Worm (Caenorhabditis elegans) whole organism, midembryonic: ENCODE data around the gene ZC13.10.
A peak's percentile ranks its signal among the peaks of the same experiment; 100 is the strongest.

ENCODE experiments used
- T22C8.4 ChIP-seq: fragments of 200-800 bp; sonication (Bioruptor generic); IDR thresholded peaks from 2 replicates; pipeline ENCODE4 v1.3.6; 2022; ENCODE audit warnings: missing genetic modification characterization, missing compliant biosample characterization
- cog-1 ChIP-seq: sonication (generic microtip); optimal IDR thresholded peaks from 2 replicates; lab custom pipeline; 2016; ENCODE audit warnings: missing genetic modification characterization, missing compliant biosample characterization
- flt-1 ChIP-seq: fragments of 200-800 bp; sonication (Bioruptor generic); IDR thresholded peaks from 2 replicates; pipeline ENCODE4 v1.3.6; 2022; ENCODE audit warnings: missing genetic modification characterization, missing compliant biosample characterization
- klf-2 ChIP-seq: fragments of 200-800 bp; sonication (Bioruptor generic); conservative IDR thresholded peaks from 2 replicates; pipeline ENCODE4 v1.3.6; 2022; ENCODE audit warnings: missing genetic modification reagents, missing genetic modification characterization, missing compliant biosample characterization
- med-1 ChIP-seq: sonication (generic microtip); optimal IDR thresholded peaks from 2 replicates; lab custom pipeline; 2017; ENCODE audit warnings: missing genetic modification characterization, mild to moderate bottlenecking, missing compliant biosample characterization, antibody characterized with exemption, missing genetic modification reagents; ENCODE audit not compliant: insufficient read depth
- ref-1 ChIP-seq: fragments of 200-800 bp; sonication (Bioruptor generic); conservative IDR thresholded peaks from 2 replicates; pipeline ENCODE4 v1.3.6; 2022; ENCODE audit warnings: missing genetic modification reagents, missing genetic modification characterization, missing compliant biosample characterization
- tab-1 ChIP-seq: fragments of 200-800 bp; sonication (Bioruptor generic); IDR thresholded peaks from 2 replicates; pipeline ENCODE4 v1.3.6; 2022; ENCODE audit warnings: missing genetic modification characterization, missing compliant biosample characterization
- ztf-23 ChIP-seq: fragments of 200-800 bp; sonication (Bioruptor generic); IDR thresholded peaks from 2 replicates; pipeline ENCODE4 v1.3.6; 2022; ENCODE audit warnings: missing genetic modification reagents, missing genetic modification characterization, missing compliant biosample characterization
- ztf-29 ChIP-seq: fragments of 200-800 bp; sonication (Bioruptor generic); IDR thresholded peaks from 2 replicates; pipeline ENCODE4 v1.3.6; 2022; ENCODE audit warnings: missing genetic modification reagents, missing genetic modification characterization, missing compliant biosample characterization

The ZC13.10 gene

DNA sequence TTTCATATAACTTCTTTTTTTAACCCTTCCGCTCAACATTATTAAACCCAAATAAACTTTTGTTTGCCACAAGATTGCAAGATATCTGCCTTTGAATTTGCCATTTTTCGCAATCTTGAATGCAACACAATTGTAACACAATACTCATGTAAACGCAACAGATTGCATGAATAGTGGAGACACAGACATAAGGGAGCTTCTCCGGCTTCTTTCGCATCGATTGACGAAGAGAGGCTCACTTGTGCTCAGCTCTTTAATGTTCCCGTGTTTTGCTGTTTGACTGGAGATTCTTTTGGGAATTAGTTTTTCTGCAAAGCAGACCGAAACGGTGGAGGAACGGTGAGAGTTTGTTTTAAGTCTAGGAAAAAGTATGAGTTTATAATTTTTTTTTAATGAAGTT is 43.0 kb downstream of the ZC13.10 start, which contains the start of gene F56F10.2:
F56F10.2 (plus strand) TSS at position 215 of the 400 bp plus-strand sequence.
- no peak for TF ChIP-seq flt-1 (GFP tag; lab: Robert Waterston, UW)
- no peak for TF ChIP-seq T22C8.4 (GFP tag; lab: Robert Waterston, UW)
- TF ChIP-seq ztf-29 (GFP tag; lab: Robert Waterston, UW), result no peak
- TF ChIP-seq ref-1 (GFP tag; lab: Robert Waterston, UW), result no peak
- no peak for TF ChIP-seq med-1 (GFP tag; lab: Kevin White, UChicago)
- TF ChIP-seq ztf-23, result no peak
- TF ChIP-seq cog-1, result no peak
- no peak for TF ChIP-seq tab-1 (GFP tag; lab: Robert Waterston, UW)
- no peak for TF ChIP-seq klf-2

DNA sequence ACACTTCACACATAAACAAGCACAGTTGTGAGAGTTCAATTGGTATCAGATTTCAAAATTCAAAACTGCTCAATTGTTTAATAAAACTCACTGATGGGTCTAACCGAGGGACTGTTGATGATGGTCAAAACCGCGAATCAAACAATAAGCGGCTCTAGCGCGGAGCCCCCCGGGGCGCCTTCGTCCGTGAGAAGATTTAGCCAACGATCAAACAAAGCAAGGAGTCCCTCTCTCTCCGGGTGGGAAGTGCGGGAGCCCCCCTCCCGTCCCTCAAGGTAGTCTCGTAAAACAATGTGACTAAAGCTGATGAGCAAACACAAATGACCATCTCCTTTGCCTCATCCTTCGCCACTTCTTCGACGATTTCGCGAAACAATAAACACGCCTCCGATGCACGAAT is 44.8 kb downstream of the ZC13.10 start:
- TF ChIP-seq ztf-29 (GFP tag; lab: Robert Waterston, UW), result peak; percentile 6; the same call in 1 of the 2 replicates
- TF ChIP-seq tab-1 (GFP tag; lab: Robert Waterston, UW), result no peak

DNA sequence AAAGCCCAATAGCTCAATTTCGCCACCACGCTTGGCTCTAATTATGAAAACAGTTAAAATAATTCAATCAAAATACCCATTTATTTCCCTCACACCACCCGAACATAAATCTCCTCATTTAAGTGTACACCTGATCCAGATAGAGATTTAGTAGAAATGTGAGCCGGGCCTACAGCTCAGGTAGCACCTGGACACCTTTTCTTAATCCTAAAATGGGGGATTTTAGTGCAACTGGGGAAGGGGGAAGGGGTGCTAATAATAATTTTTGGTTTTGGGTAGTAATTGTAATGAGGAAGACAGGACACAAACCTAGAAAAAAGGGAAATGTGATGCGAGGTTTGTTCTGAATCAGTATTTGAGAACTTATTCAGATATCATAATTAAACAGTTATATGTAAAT is 48.8 kb downstream of the ZC13.10 start:
- TF ChIP-seq ztf-23, result no peak
- TF ChIP-seq med-1 (GFP tag; lab: Kevin White, UChicago), result no peak
- no peak for TF ChIP-seq cog-1
- TF ChIP-seq ztf-29 (GFP tag; lab: Robert Waterston, UW), result no peak
- no peak for TF ChIP-seq T22C8.4 (GFP tag; lab: Robert Waterston, UW)
- TF ChIP-seq ref-1 (GFP tag; lab: Robert Waterston, UW), result no peak
- TF ChIP-seq tab-1 (GFP tag; lab: Robert Waterston, UW), result no peak
- no peak for TF ChIP-seq klf-2
- no peak for TF ChIP-seq flt-1 (GFP tag; lab: Robert Waterston, UW)

DNA sequence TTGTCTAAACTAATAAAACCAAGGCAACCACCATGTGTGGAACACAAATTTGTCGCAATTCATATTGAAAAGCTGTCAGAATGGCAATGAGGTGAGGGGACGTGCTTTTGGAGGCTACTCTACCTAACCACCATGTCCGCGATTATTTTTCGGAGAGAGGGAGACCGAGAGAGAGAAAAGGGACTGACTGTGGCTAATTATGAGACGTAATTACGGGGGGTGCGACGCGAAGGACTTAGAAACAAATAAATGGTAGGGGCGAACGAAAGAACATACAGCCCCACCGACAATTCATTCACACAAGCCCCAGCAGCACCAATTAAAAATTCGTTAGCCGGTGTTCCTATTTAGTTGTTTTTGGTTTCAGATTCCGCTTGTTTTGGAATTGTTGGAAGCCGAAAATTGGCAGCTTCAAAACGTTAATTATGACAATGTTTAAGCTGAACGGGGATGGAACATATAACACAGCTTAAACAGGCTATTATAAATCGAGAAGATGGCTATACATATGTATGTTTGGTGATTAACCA is 49.6 kb downstream of the ZC13.10 start:
- 0 out of 2 replicates have a peak, but pooled peaks have one; percentile 43 for TF ChIP-seq tab-1 (GFP tag; lab: Robert Waterston, UW)
- TF ChIP-seq med-1 (GFP tag; lab: Kevin White, UChicago), result no peak
- no peak for TF ChIP-seq klf-2

ce11 chrX:851421-851820 is 51.0 kb downstream of the ZC13.10 start, which contains the start of gene igcm-1:
Gene igcm-1 (minus strand): TSS chrX:851521.
- TF ChIP-seq ztf-29 (GFP tag; lab: Robert Waterston, UW), result no peak
- no peak for TF ChIP-seq ztf-23
- TF ChIP-seq klf-2, result no peak
- TF ChIP-seq T22C8.4 (GFP tag; lab: Robert Waterston, UW), result no peak
- TF ChIP-seq flt-1 (GFP tag; lab: Robert Waterston, UW), result no peak
- TF ChIP-seq ref-1 (GFP tag; lab: Robert Waterston, UW), result no peak
- no peak for TF ChIP-seq med-1 (GFP tag; lab: Kevin White, UChicago)
- TF ChIP-seq tab-1 (GFP tag; lab: Robert Waterston, UW), result no peak
- TF ChIP-seq cog-1, result no peak
